Fruit fly (Drosophila melanogaster) whole organism, embryonic: Measurements from ENCODE around the gene CG17239.

Experiments used
- BtbVII ChIP-seq: fragments of 200-800 bp; sonication (Bioruptor generic); optimal IDR thresholded peaks from 3 replicates; lab custom pipeline; 2017; ENCODE audit warnings: missing biosample characterization, mild to moderate bottlenecking, missing genetic modification characterization
- CG10147 ChIP-seq: fragments of 200-800 bp; sonication (Bioruptor generic); optimal IDR thresholded peaks from 2 replicates; lab custom pipeline; 2019; ENCODE audit warnings: missing biosample characterization, mild to moderate bottlenecking, missing genetic modification characterization, moderate library complexity
- CG11560 ChIP-seq: fragments of 200-800 bp; sonication (Bioruptor generic); IDR thresholded peaks from 3 replicates; pipeline ENCODE4 v1.3.6; 2022; ENCODE audit warnings: missing biosample characterization, missing genetic modification characterization
- CG12299 ChIP-seq: fragments of 200-800 bp; sonication (Bioruptor generic); optimal IDR thresholded peaks from 2 replicates; lab custom pipeline; 2018; ENCODE audit warnings: missing biosample characterization, mild to moderate bottlenecking, missing genetic modification characterization
- CG1233 ChIP-seq: fragments of 200-800 bp; sonication (Bioruptor generic); optimal IDR thresholded peaks from 4 replicates; lab custom pipeline; 2018; ENCODE audit warnings: missing biosample characterization, mild to moderate bottlenecking, missing genetic modification characterization
- CG12769 ChIP-seq: fragments of 200-800 bp; sonication (Bioruptor generic); optimal IDR thresholded peaks from 2 replicates; lab custom pipeline; 2019; ENCODE audit warnings: missing biosample characterization, mild to moderate bottlenecking, missing genetic modification characterization, moderate library complexity
- CG13287 ChIP-seq: fragments of 200-800 bp; sonication (Bioruptor generic); IDR thresholded peaks from 2 replicates; pipeline ENCODE4 v1.3.6; 2022; ENCODE audit warnings: missing biosample characterization, missing genetic modification characterization; ENCODE audit not compliant: partially characterized antibody
- CG14050 ChIP-seq: fragments of 200-800 bp; sonication (Bioruptor generic); IDR thresholded peaks from 3 replicates; pipeline ENCODE4 v1.3.6; 2022; ENCODE audit warnings: missing biosample characterization, missing genetic modification characterization
- CG1529 ChIP-seq: fragments of 200-800 bp; sonication (Bioruptor generic); optimal IDR thresholded peaks from 3 replicates; lab custom pipeline; 2018; ENCODE audit warnings: missing biosample characterization, missing genetic modification characterization
- CG1603 ChIP-seq: fragments of 200-800 bp; sonication (Bioruptor generic); optimal IDR thresholded peaks from 2 replicates; lab custom pipeline; 2019; ENCODE audit warnings: missing biosample characterization, mild to moderate bottlenecking, missing genetic modification characterization, moderate library complexity
- CG1647 ChIP-seq: fragments of 200-800 bp; sonication (Bioruptor generic); optimal IDR thresholded peaks from 3 replicates; lab custom pipeline; 2016; ENCODE audit warnings: missing biosample characterization, missing genetic modification characterization
- CG18262 ChIP-seq: fragments of 200-800 bp; optimal IDR thresholded peaks from 3 replicates; lab custom pipeline; 2019; ENCODE audit warnings: missing biosample characterization, mild to moderate bottlenecking, missing genetic modification characterization, moderate library complexity
- CG3407 ChIP-seq: fragments of 200-800 bp; sonication (Bioruptor generic); optimal IDR thresholded peaks from 2 replicates; lab custom pipeline; 2018; ENCODE audit warnings: missing biosample characterization, mild to moderate bottlenecking, missing genetic modification characterization
- CG3995 ChIP-seq: fragments of 200-800 bp; sonication (Bioruptor generic); optimal IDR thresholded peaks from 3 replicates; lab custom pipeline; 2016; ENCODE audit warnings: missing biosample characterization, missing genetic modification characterization
- CG42726 ChIP-seq: fragments of 200-800 bp; sonication (Bioruptor generic); IDR thresholded peaks from 2 replicates; pipeline ENCODE4 v1.3.6; 2022; ENCODE audit warnings: missing biosample characterization, missing genetic modification characterization; ENCODE audit not compliant: partially characterized antibody
- CG4820 ChIP-seq: fragments of 200-800 bp; sonication (Bioruptor generic); optimal IDR thresholded peaks from 3 replicates; lab custom pipeline; 2016; ENCODE audit warnings: missing biosample characterization, missing genetic modification characterization
- CG5245 ChIP-seq: fragments of 200-800 bp; sonication (Bioruptor generic); optimal IDR thresholded peaks from 3 replicates; lab custom pipeline; 2016; ENCODE audit warnings: missing biosample characterization, missing genetic modification characterization
- CG6813 ChIP-seq: fragments of 200-800 bp; sonication (Bioruptor generic); optimal IDR thresholded peaks from 2 replicates; lab custom pipeline; 2017; ENCODE audit warnings: missing biosample characterization, missing genetic modification characterization, mild to moderate bottlenecking, moderate library complexity, missing genetic modification reagents
- CG9727 ChIP-seq: fragments of 200-800 bp; sonication (Bioruptor generic); optimal IDR thresholded peaks from 3 replicates; lab custom pipeline; 2017; ENCODE audit warnings: missing biosample characterization, mild to moderate bottlenecking, missing genetic modification characterization
- Dfd ChIP-seq, 2 experiments: fragments of >200 bp; optimal IDR thresholded peaks; 2 replicates each; lab custom pipeline; 2017; ENCODE audit warnings: missing biosample characterization in 2 of 2, missing genetic modification characterization in 2 of 2
- Dip2 ChIP-seq: fragments of 200-800 bp; sonication (Bioruptor generic); IDR thresholded peaks from 2 replicates; pipeline ENCODE4 v1.3.6; 2022; ENCODE audit warnings: missing biosample characterization, missing genetic modification characterization
- Dip3 ChIP-seq: fragments of 200-800 bp; sonication (Bioruptor generic); optimal IDR thresholded peaks from 3 replicates; lab custom pipeline; 2016; ENCODE audit warnings: missing biosample characterization, missing genetic modification characterization
- Ets65A ChIP-seq: fragments of 200-800 bp; sonication (Bioruptor generic); peaks from one replicate; lab custom pipeline; 2016; ENCODE audit warnings: missing biosample characterization, missing genetic modification characterization
- H2.0 ChIP-seq: fragments of 200-800 bp; sonication (Bioruptor generic); IDR thresholded peaks from 2 replicates; pipeline ENCODE4 v1.3.6; 2022; ENCODE audit warnings: missing biosample characterization, missing genetic modification characterization
- HmgZ ChIP-seq: fragments of 200-800 bp; sonication (Bioruptor generic); optimal IDR thresholded peaks from 2 replicates; lab custom pipeline; 2018; ENCODE audit warnings: missing biosample characterization, mild to moderate bottlenecking, missing genetic modification characterization
- Mad ChIP-seq: fragments of 200-800 bp; sonication (Bioruptor generic); optimal IDR thresholded peaks from 2 replicates; lab custom pipeline; 2016; ENCODE audit warnings: missing biosample characterization, missing genetic modification characterization
- Neu2 ChIP-seq: fragments of 200-800 bp; sonication (Bioruptor generic); optimal IDR thresholded peaks from 3 replicates; lab custom pipeline; 2016; ENCODE audit warnings: missing biosample characterization, missing genetic modification characterization, borderline replicate concordance
- Nf-YC ChIP-seq: fragments of 200-800 bp; optimal IDR thresholded peaks from 3 replicates; lab custom pipeline; 2019; ENCODE audit warnings: missing biosample characterization, mild to moderate bottlenecking, missing genetic modification characterization, moderate library complexity
- Oli ChIP-seq: fragments of 200-800 bp; sonication (Bioruptor generic); optimal IDR thresholded peaks from 2 replicates; lab custom pipeline; 2018; ENCODE audit warnings: missing biosample characterization, mild to moderate bottlenecking, missing genetic modification characterization, moderate library complexity
- Optix ChIP-seq: fragments of 200-800 bp; sonication (Bioruptor generic); IDR thresholded peaks from 3 replicates; pipeline ENCODE4 v1.3.6; 2022; ENCODE audit warnings: missing biosample characterization, missing genetic modification characterization
- Rfx ChIP-seq: fragments of 200-800 bp; sonication (Bioruptor generic); IDR thresholded peaks from 2 replicates; pipeline ENCODE4 v1.3.6; 2022; ENCODE audit warnings: missing biosample characterization, missing genetic modification characterization
- Ssrp ChIP-seq: fragments of 200-800 bp; sonication (Bioruptor generic); optimal IDR thresholded peaks from 2 replicates; lab custom pipeline; 2018; ENCODE audit warnings: missing biosample characterization, mild to moderate bottlenecking, missing genetic modification characterization, moderate library complexity
- ato ChIP-seq: fragments of 200-800 bp; sonication (Bioruptor generic); IDR thresholded peaks from 2 replicates; pipeline ENCODE4 v1.3.6; 2022; ENCODE audit warnings: missing biosample characterization, missing genetic modification characterization; ENCODE audit not compliant: partially characterized antibody
- crol ChIP-seq: fragments of 200-800 bp; sonication (Bioruptor generic); IDR thresholded peaks from 2 replicates; pipeline ENCODE4 v1.3.6; 2022; ENCODE audit warnings: missing biosample characterization, missing genetic modification characterization
- emc ChIP-seq: fragments of 200-800 bp; sonication (Bioruptor generic); optimal IDR thresholded peaks from 2 replicates; lab custom pipeline; 2016; ENCODE audit warnings: missing biosample characterization, missing genetic modification characterization
- jumu ChIP-seq: fragments of 200-800 bp; sonication (Bioruptor generic); optimal IDR thresholded peaks from 3 replicates; lab custom pipeline; 2016; ENCODE audit warnings: missing biosample characterization, missing genetic modification characterization
- kah ChIP-seq: fragments of 200-800 bp; sonication (Bioruptor generic); optimal IDR thresholded peaks from 2 replicates; lab custom pipeline; 2018; ENCODE audit warnings: missing biosample characterization, mild to moderate bottlenecking, missing genetic modification characterization
- maf-S ChIP-seq: fragments of 200-800 bp; sonication (Bioruptor generic); optimal IDR thresholded peaks from 2 replicates; lab custom pipeline; 2016; ENCODE audit warnings: missing biosample characterization, missing genetic modification characterization
- mam ChIP-seq: fragments of 200-800 bp; sonication (Bioruptor generic); optimal IDR thresholded peaks from 3 replicates; lab custom pipeline; 2016; ENCODE audit warnings: missing biosample characterization, missing genetic modification characterization
- odd ChIP-seq: fragments of 200-800 bp; sonication (Bioruptor generic); optimal IDR thresholded peaks from 2 replicates; lab custom pipeline; 2017; ENCODE audit warnings: missing biosample characterization, mild to moderate bottlenecking, missing genetic modification characterization
- onecut ChIP-seq: fragments of 200-800 bp; sonication (Bioruptor generic); IDR thresholded peaks from 2 replicates; pipeline ENCODE4 v1.3.6; 2022; ENCODE audit warnings: missing biosample characterization, missing genetic modification characterization
- pzg ChIP-seq: fragments of 200-800 bp; sonication (Bioruptor generic); optimal IDR thresholded peaks from 3 replicates; lab custom pipeline; 2018; ENCODE audit warnings: missing biosample characterization, mild to moderate bottlenecking, missing genetic modification characterization, moderate library complexity
- ranshi ChIP-seq: fragments of 200-800 bp; sonication (Bioruptor generic); IDR thresholded peaks from 2 replicates; pipeline ENCODE4 v1.3.6; 2022; ENCODE audit warnings: missing biosample characterization, missing genetic modification characterization
- run ChIP-seq: fragments of 200-800 bp; sonication (Bioruptor generic); optimal IDR thresholded peaks from 3 replicates; lab custom pipeline; 2018; ENCODE audit warnings: missing biosample characterization, mild to moderate bottlenecking, missing genetic modification characterization
- schlank ChIP-seq: fragments of 200-800 bp; sonication (Bioruptor generic); optimal IDR thresholded peaks from 2 replicates; lab custom pipeline; 2018; ENCODE audit warnings: missing biosample characterization, mild to moderate bottlenecking, missing genetic modification characterization
- scrt ChIP-seq: fragments of 200-800 bp; sonication (Bioruptor generic); optimal IDR thresholded peaks from 2 replicates; lab custom pipeline; 2018; ENCODE audit warnings: missing biosample characterization, mild to moderate bottlenecking, missing genetic modification characterization, moderate library complexity
- shn ChIP-seq: fragments of 200-800 bp; sonication (Bioruptor generic); optimal IDR thresholded peaks from 3 replicates; lab custom pipeline; 2016; ENCODE audit warnings: missing biosample characterization, missing genetic modification characterization
- tll ChIP-seq, 2 experiments: fragments of 200-800 bp in 1 of 2; fragments of >200 bp in 1 of 2; sonication (Bioruptor generic) in 1 of 2; optimal IDR thresholded peaks; 2 replicates each; lab custom pipeline; 2017 to 2019; ENCODE audit warnings: missing biosample characterization in 2 of 2, missing genetic modification characterization in 2 of 2, mild to moderate bottlenecking in 1 of 2, moderate library complexity in 1 of 2
- wor ChIP-seq: fragments of 200-800 bp; sonication (Bioruptor generic); IDR thresholded peaks from 2 replicates; pipeline ENCODE4 v1.3.6; 2022; ENCODE audit warnings: missing biosample characterization, missing genetic modification characterization
- zfh2 ChIP-seq: fragments of 200-800 bp; sonication (Bioruptor generic); optimal IDR thresholded peaks from 2 replicates; lab custom pipeline; 2016; ENCODE audit warnings: missing biosample characterization, missing genetic modification characterization

The CG17239 gene

DNA sequence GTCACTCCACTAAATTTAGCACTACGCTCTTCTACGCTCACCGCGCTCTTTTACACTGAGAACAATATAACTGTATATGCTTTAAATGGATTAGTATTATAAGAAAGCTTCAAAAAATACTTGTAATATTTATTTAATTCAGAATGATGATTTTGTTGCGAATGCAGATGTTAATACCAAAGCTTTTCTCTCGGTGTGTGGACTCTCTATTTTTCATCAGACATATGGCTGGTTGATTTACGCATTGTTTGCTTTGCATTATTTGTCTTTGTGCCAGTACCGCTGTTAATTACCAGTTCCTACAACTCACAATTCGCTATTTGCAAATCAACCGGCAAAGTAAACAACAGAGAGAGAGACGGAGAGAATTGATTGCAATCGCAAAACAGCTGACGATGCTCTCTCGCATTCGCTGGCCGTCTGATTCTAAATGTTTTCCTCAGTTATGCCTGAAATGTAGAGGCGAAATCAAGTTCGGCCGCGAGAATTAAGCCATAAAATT is 30.4 kb downstream of the CG17239 start (continued):
- TF ChIP-seq CG6813 (GFP tag; lab: Kevin White, UChicago): peak; percentile 94
- TF ChIP-seq CG42726 (GFP tag; lab: Robert Waterston, UW): no peak
- peak; percentile 95 for TF ChIP-seq CG10147
- peak; percentile 94 for TF ChIP-seq maf-S (GFP tag; lab: Kevin White, UChicago)
- TF ChIP-seq HmgZ (tag; lab: Kevin White, UChicago): peak; percentile 98
- TF ChIP-seq Neu2: peak; percentile 34
- peak; percentile 92 for TF ChIP-seq onecut
- peak; percentile 31; the same call in 1 of the 2 replicates for TF ChIP-seq CG13287 (GFP tag; lab: Robert Waterston, UW)
- TF ChIP-seq scrt: peak; percentile 89
- TF ChIP-seq CG4820 (GFP tag; lab: Kevin White, UChicago): peak; percentile 93
- peak in 1 of 2 experiments; percentile 65 for TF ChIP-seq tll (GFP tag; optimal IDR thresholded peaks at IDR 0.05; lab: Kevin White, UChicago)
- peak; percentile 94 for TF ChIP-seq BtbVII (GFP tag; lab: Kevin White, UChicago)
- peak; percentile 91 for TF ChIP-seq Ssrp (tag; lab: Kevin White, UChicago)
- TF ChIP-seq CG1529: peak; percentile 95
- TF ChIP-seq Ets65A (GFP tag; lab: Kevin White, UChicago): peak; percentile 99
- TF ChIP-seq crol (GFP tag; lab: Robert Waterston, UW): peak; percentile 70
- TF ChIP-seq shn: peak; percentile 94
- TF ChIP-seq CG3995 (GFP tag; lab: Kevin White, UChicago): peak; percentile 71
- TF ChIP-seq CG9727 (GFP tag; lab: Kevin White, UChicago): peak; percentile 97
- TF ChIP-seq CG14050: peak; percentile 97
- TF ChIP-seq ato: no peak
- TF ChIP-seq jumu (GFP tag; lab: Kevin White, UChicago): peak; percentile 95
- TF ChIP-seq Oli (tag; lab: Kevin White, UChicago): peak; percentile 96
- peak; percentile 92 for TF ChIP-seq wor (GFP tag; lab: Robert Waterston, UW)
- peak; percentile 96 for TF ChIP-seq Dip3 (GFP tag; lab: Kevin White, UChicago)
- TF ChIP-seq odd (GFP tag; lab: Kevin White, UChicago): peak; percentile 95
- peak; percentile 92 for TF ChIP-seq CG5245
- TF ChIP-seq CG1603 (tag; lab: Kevin White, UChicago): peak; percentile 96
- peak; percentile 92 for TF ChIP-seq CG11560 (tag; lab: Robert Waterston, UW)
- TF ChIP-seq CG12299 (tag; lab: Kevin White, UChicago): peak; percentile 93
- TF ChIP-seq Rfx (GFP tag; lab: Robert Waterston, UW): peak; percentile 99
- peak; percentile 26 for TF ChIP-seq pzg
- TF ChIP-seq schlank (tag; lab: Kevin White, UChicago): peak; percentile 96
- peak; percentile 96 for TF ChIP-seq mam (GFP tag; lab: Kevin White, UChicago)
- TF ChIP-seq Nf-YC (tag; lab: Kevin White, UChicago): peak; percentile 83
- TF ChIP-seq H2.0 (GFP tag; lab: Robert Waterston, UW): peak; percentile 98
- TF ChIP-seq CG1647: peak; percentile 93
- TF ChIP-seq emc (GFP tag; lab: Kevin White, UChicago): peak; percentile 91
- TF ChIP-seq kah (GFP tag; lab: Kevin White, UChicago): peak; percentile 86
- peak; percentile 97 for TF ChIP-seq Mad (GFP tag; lab: Kevin White, UChicago)
- peak; percentile 95 for TF ChIP-seq zfh2 (GFP tag; lab: Kevin White, UChicago)
- TF ChIP-seq CG18262 (tag; lab: Kevin White, UChicago): peak; percentile 94
- TF ChIP-seq CG1233 (GFP tag; lab: Kevin White, UChicago): peak; percentile 95
- no peak for TF ChIP-seq Dfd (GFP tag; optimal IDR thresholded peaks at IDR 0.05; lab: Kevin White, UChicago)
- TF ChIP-seq run (tag; lab: Kevin White, UChicago): peak; percentile 91
- peak; percentile 92 for TF ChIP-seq CG3407
- peak; percentile 67; the same call in 1 of the 2 replicates for TF ChIP-seq Dip2
- TF ChIP-seq ranshi (GFP tag; lab: Robert Waterston, UW): peak; percentile 97
- peak; percentile 99 for TF ChIP-seq CG12769 (tag; lab: Kevin White, UChicago)
- TF ChIP-seq Optix (GFP tag; lab: Robert Waterston, UW): peak; percentile 92
